Worm (Caenorhabditis elegans): ENCODE results near the gene C46A5.6.

ce11 chrIV:7754114-7754513 lies 9.5 kb downstream of the C46A5.6 start:
- TF ChIP-seq elt-4 (tag; optimal IDR thresholded peaks at IDR 0.05): no peak
- no peak for TF ChIP-seq C08G9.2 (tag; optimal IDR thresholded peaks at IDR 0.05)
- TF ChIP-seq pha-4 (tag; optimal IDR thresholded peaks at IDR 0.05): no peak
- TF ChIP-seq elt-2 (tag; optimal IDR thresholded peaks at IDR 0.05): no peak
- no peak for TF ChIP-seq F13H6.1 (tag; optimal IDR thresholded peaks at IDR 0.05)
- TF ChIP-seq hlh-13 (GFP tag; optimal IDR thresholded peaks at IDR 0.05): no peak
